Worm (Caenorhabditis elegans) whole organism, late embryonic: ENCODE results near the gene ctsa-1.1.

Experiments used
- C08G9.2 ChIP-seq: sonication (generic microtip); optimal IDR thresholded peaks from 2 replicates; lab custom pipeline; 2016; ENCODE audit warnings: mild to moderate bottlenecking, missing genetic modification characterization, moderate library complexity, missing compliant biosample characterization
- K02D7.2 ChIP-seq: sonication (generic microtip); optimal IDR thresholded peaks from 2 replicates; lab custom pipeline; 2017; ENCODE audit warnings: mild to moderate bottlenecking, missing genetic modification characterization, missing compliant biosample characterization
- K09A11.1 ChIP-seq: sonication (generic microtip); optimal IDR thresholded peaks from 2 replicates; lab custom pipeline; 2017; ENCODE audit warnings: antibody characterized with exemption, mild to moderate bottlenecking, missing genetic modification characterization, missing compliant biosample characterization; ENCODE audit not compliant: insufficient read depth
- T23F11.4 ChIP-seq: fragments of 200-800 bp; sonication (Bioruptor generic); optimal IDR thresholded peaks from 2 replicates; lab custom pipeline; 2018; ENCODE audit warnings: mild to moderate bottlenecking, missing genetic modification characterization, missing compliant biosample characterization
- Y22D7AL.16 ChIP-seq: sonication (generic microtip); optimal IDR thresholded peaks from 2 replicates; lab custom pipeline; 2016; ENCODE audit warnings: missing genetic modification characterization, missing compliant biosample characterization
- ahr-1 ChIP-seq: sonication (generic microtip); optimal IDR thresholded peaks from 2 replicates; lab custom pipeline; 2016; ENCODE audit warnings: missing genetic modification characterization, missing compliant biosample characterization
- ama-1 ChIP-seq: fragments of 150-350 bp; optimal IDR thresholded peaks from 2 replicates; lab custom pipeline; 2014
- ceh-18 ChIP-seq: sonication (generic microtip); optimal IDR thresholded peaks from 2 replicates; lab custom pipeline; 2016; ENCODE audit warnings: missing genetic modification characterization, missing compliant biosample characterization
- ceh-2 ChIP-seq: sonication (generic microtip); optimal IDR thresholded peaks from 2 replicates; lab custom pipeline; 2016; ENCODE audit warnings: missing genotype, missing genetic modification characterization, missing compliant biosample characterization
- ceh-22 ChIP-seq: sonication (generic microtip); optimal IDR thresholded peaks from 2 replicates; lab custom pipeline; 2017; ENCODE audit warnings: missing biosample characterization, missing genetic modification characterization
- ceh-24 ChIP-seq: sonication (generic microtip); optimal IDR thresholded peaks from 2 replicates; lab custom pipeline; 2016; ENCODE audit warnings: mild to moderate bottlenecking, missing genetic modification characterization, missing compliant biosample characterization
- ceh-34 ChIP-seq: sonication (generic microtip); optimal IDR thresholded peaks from 2 replicates; lab custom pipeline; 2016; ENCODE audit warnings: mild to moderate bottlenecking, missing genetic modification characterization, missing compliant biosample characterization
- ceh-45 ChIP-seq: fragments of 200-800 bp; sonication (Bioruptor generic); IDR thresholded peaks from 2 replicates; pipeline ENCODE4 v1.3.6; 2022; ENCODE audit warnings: missing genetic modification reagents, missing genetic modification characterization, missing compliant biosample characterization
- ceh-48 ChIP-seq: sonication (generic microtip); optimal IDR thresholded peaks from 2 replicates; lab custom pipeline; 2016; ENCODE audit warnings: missing genetic modification characterization, inconsistent platforms, missing compliant biosample characterization
- ceh-6 ChIP-seq: fragments of 200-800 bp; sonication (Bioruptor generic); optimal IDR thresholded peaks from 2 replicates; lab custom pipeline; 2018; ENCODE audit warnings: mild to moderate bottlenecking, missing genetic modification characterization, missing compliant biosample characterization
- ceh-9 ChIP-seq: sonication (generic microtip); optimal IDR thresholded peaks from 2 replicates; lab custom pipeline; 2016; ENCODE audit warnings: mild to moderate bottlenecking, missing genetic modification characterization, inconsistent platforms, missing compliant biosample characterization
- che-1 ChIP-seq: sonication (generic microtip); optimal IDR thresholded peaks from 2 replicates; lab custom pipeline; 2016; ENCODE audit warnings: mild to moderate bottlenecking, missing genetic modification characterization, missing compliant biosample characterization
- dmd-4 ChIP-seq: sonication (generic microtip); optimal IDR thresholded peaks from 2 replicates; lab custom pipeline; 2016; ENCODE audit warnings: borderline replicate concordance, missing genetic modification characterization, missing compliant biosample characterization
- dve-1 ChIP-seq: sonication (generic microtip); optimal IDR thresholded peaks from 2 replicates; lab custom pipeline; 2017; ENCODE audit warnings: antibody characterized with exemption, mild to moderate bottlenecking, missing genetic modification characterization, missing compliant biosample characterization
- ets-4 ChIP-seq: sonication (generic microtip); optimal IDR thresholded peaks from 2 replicates; lab custom pipeline; 2016; ENCODE audit warnings: missing genetic modification characterization, missing compliant biosample characterization
- fkh-10 ChIP-seq: fragments of 150-350 bp; optimal IDR thresholded peaks from 2 replicates; lab custom pipeline; 2014; ENCODE audit warnings: missing biosample characterization, missing genetic modification reagents, missing genetic modification characterization
- fkh-6 ChIP-seq: sonication (generic microtip); optimal IDR thresholded peaks from 2 replicates; lab custom pipeline; 2016; ENCODE audit warnings: missing genetic modification characterization, missing compliant biosample characterization
- hlh-15 ChIP-seq: sonication (generic microtip); optimal IDR thresholded peaks from 2 replicates; lab custom pipeline; 2016; ENCODE audit warnings: missing genetic modification characterization, missing compliant biosample characterization
- hlh-30 ChIP-seq: sonication (generic microtip); optimal IDR thresholded peaks from 2 replicates; lab custom pipeline; 2017; ENCODE audit warnings: antibody characterized with exemption, missing genetic modification characterization, missing compliant biosample characterization; ENCODE audit not compliant: insufficient read depth
- lin-11 ChIP-seq: fragments of 200-800 bp; sonication (Bioruptor generic); optimal IDR thresholded peaks from 2 replicates; lab custom pipeline; 2018; ENCODE audit warnings: mild to moderate bottlenecking, missing genetic modification characterization, missing compliant biosample characterization
- madf-2 ChIP-seq: sonication (generic microtip); optimal IDR thresholded peaks from 2 replicates; lab custom pipeline; 2017; ENCODE audit warnings: missing genetic modification characterization, missing compliant biosample characterization
- mec-3 ChIP-seq: sonication (generic microtip); optimal IDR thresholded peaks from 2 replicates; lab custom pipeline; 2016; ENCODE audit warnings: borderline replicate concordance, missing genetic modification characterization, missing compliant biosample characterization
- nhr-11 ChIP-seq: fragments of 150-350 bp; optimal IDR thresholded peaks from 2 replicates; lab custom pipeline; 2014; ENCODE audit warnings: missing biosample characterization, missing genetic modification characterization
- nhr-232 ChIP-seq: sonication (generic microtip); optimal IDR thresholded peaks from 2 replicates; lab custom pipeline; 2016; ENCODE audit warnings: missing genetic modification characterization, missing compliant biosample characterization
- odd-2 ChIP-seq: sonication (generic microtip); optimal IDR thresholded peaks from 2 replicates; lab custom pipeline; 2017; ENCODE audit warnings: antibody characterized with exemption, mild to moderate bottlenecking, missing genetic modification characterization, missing compliant biosample characterization
- pat-9 ChIP-seq: fragments of 200-800 bp; sonication (Bioruptor generic); optimal IDR thresholded peaks from 2 replicates; lab custom pipeline; 2018; ENCODE audit warnings: mild to moderate bottlenecking, missing genetic modification characterization, moderate library complexity, missing compliant biosample characterization
- pha-4 ChIP-seq: fragments of 150-350 bp; optimal IDR thresholded peaks from 2 replicates; lab custom pipeline; 2018; ENCODE audit warnings: missing biosample characterization, missing genetic modification reagents, missing genetic modification characterization
- pqm-1 ChIP-seq: sonication (generic microtip); optimal IDR thresholded peaks from 2 replicates; lab custom pipeline; 2016; ENCODE audit warnings: missing genetic modification characterization, missing compliant biosample characterization
- ref-2 ChIP-seq: sonication (generic microtip); optimal IDR thresholded peaks from 2 replicates; lab custom pipeline; 2016; ENCODE audit warnings: missing genetic modification characterization, missing compliant biosample characterization
- rnt-1 ChIP-seq: sonication (generic microtip); optimal IDR thresholded peaks from 2 replicates; lab custom pipeline; 2016; ENCODE audit warnings: missing genetic modification characterization, missing compliant biosample characterization
- sox-2 ChIP-seq: fragments of 200-800 bp; sonication (Bioruptor generic); IDR thresholded peaks from 2 replicates; pipeline ENCODE4 v1.3.6; 2022; ENCODE audit warnings: missing genetic modification reagents, missing genetic modification characterization, missing compliant biosample characterization
- tbx-7 ChIP-seq: sonication (generic microtip); optimal IDR thresholded peaks from 2 replicates; lab custom pipeline; 2016; ENCODE audit warnings: missing genotype, missing genetic modification characterization, missing compliant biosample characterization
- ttx-3 ChIP-seq: sonication (generic microtip); optimal IDR thresholded peaks from 2 replicates; lab custom pipeline; 2016; ENCODE audit warnings: missing genetic modification reagents, missing genetic modification characterization, missing compliant biosample characterization
- unc-42 ChIP-seq: sonication (generic microtip); optimal IDR thresholded peaks from 2 replicates; lab custom pipeline; 2016; ENCODE audit warnings: missing genotype, missing genetic modification characterization, missing compliant biosample characterization
- unc-86 ChIP-seq: sonication (generic microtip); optimal IDR thresholded peaks from 2 replicates; lab custom pipeline; 2016; ENCODE audit warnings: missing genetic modification characterization, missing compliant biosample characterization

Gene ctsa-1.1

DNA sequence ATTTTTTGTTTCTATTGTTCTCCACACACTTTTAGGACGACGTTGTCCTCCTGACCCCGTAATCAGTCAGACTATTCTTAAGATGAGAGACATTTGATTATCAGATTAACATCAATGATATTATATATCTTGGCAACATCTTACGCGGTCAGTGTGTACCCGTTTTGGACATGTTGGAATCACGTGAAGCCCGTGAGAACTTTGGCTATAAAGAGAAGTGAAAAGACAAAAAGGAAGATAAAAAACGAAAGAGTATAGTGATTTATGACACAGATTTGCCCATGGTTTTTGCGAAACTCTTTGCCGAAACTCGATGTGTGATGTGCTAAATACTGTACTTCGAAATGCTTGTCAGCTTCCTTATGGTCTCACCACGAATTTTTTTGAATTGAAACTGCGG is 7.8 kb downstream of the ctsa-1.1 start:
- TF ChIP-seq dve-1 (tag; lab: Kevin White, UChicago) (no peak), mec-3 (no peak), ceh-24 (tag; lab: Kevin White, UChicago) (no peak), ceh-6 (GFP tag; lab: Kevin White, UChicago) (no peak), madf-2 (tag; lab: Kevin White, UChicago) (no peak), fkh-10 (no peak), ceh-2 (tag; lab: Kevin White, UChicago) (no peak), pat-9 (tag; lab: Kevin White, UChicago) (no peak), unc-42 (tag; lab: Kevin White, UChicago) (no peak), fkh-6 (tag; lab: Kevin White, UChicago) (no peak), nhr-232 (no peak), ref-2 (tag; lab: Kevin White, UChicago) (no peak), pqm-1 (tag; lab: Kevin White, UChicago) (no peak), che-1 (tag; lab: Kevin White, UChicago) (no peak), rnt-1 (no peak), ttx-3 (tag; lab: Kevin White, UChicago) (no peak), ets-4 (no peak), ceh-18 (tag; lab: Kevin White, UChicago) (no peak), odd-2 (tag; lab: Kevin White, UChicago) (no peak)
- TF ChIP-seq, all 69 proteins: peak for 0

DNA sequence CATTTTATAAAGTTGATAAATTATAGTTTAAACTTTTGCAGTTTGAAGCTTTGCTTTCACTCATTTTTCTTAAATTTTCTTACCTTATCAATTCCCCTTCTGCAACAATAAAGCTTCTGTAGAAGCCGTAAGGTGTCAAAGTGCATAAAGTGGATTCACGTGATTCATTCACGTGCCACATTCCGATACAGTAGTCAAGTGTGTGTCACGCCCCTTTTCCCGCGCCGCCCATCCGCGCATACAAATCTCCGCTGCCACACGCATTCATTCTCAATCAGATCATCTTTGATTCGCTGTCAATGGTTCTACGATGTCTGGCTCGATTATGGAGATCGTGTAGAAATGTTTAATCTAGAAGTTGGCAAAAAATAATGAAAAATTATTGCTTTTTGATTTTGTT is 9.6 kb downstream of the ctsa-1.1 start:
- TF ChIP-seq K09A11.1 (no peak), hlh-30 (tag; lab: Kevin White, UChicago) (peak; percentile 22)

DNA sequence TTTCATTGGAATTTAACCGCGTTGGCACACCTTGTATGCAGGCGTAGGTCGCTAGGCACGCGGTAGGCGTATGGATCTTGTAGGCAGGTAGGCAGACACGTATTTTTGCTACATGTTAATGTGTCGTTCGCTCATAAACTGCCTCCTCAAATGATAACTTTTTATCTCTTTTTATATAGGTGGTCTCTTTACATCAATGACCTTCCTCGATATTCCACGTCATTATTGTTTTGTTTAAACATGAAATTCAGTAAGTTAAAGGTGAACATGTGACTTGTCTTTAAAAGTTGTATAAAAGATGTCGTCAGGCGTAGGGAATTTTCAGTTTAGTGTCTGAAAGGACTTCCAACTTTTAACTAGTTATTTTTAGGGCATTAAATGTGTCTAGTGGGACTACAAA is 10.2 kb downstream of the ctsa-1.1 start:
- no peak for TF ChIP-seq lin-11
- no peak for TF ChIP-seq dmd-4 (tag; lab: Kevin White, UChicago)
- TF ChIP-seq unc-86 (tag; lab: Kevin White, UChicago), result no peak
- no peak for TF ChIP-seq ceh-24 (tag; lab: Kevin White, UChicago)
- TF ChIP-seq tbx-7 (tag; lab: Kevin White, UChicago), result no peak
- no peak for TF ChIP-seq fkh-6 (tag; lab: Kevin White, UChicago)
- TF ChIP-seq ceh-18 (tag; lab: Kevin White, UChicago), result no peak
- TF ChIP-seq ceh-6 (GFP tag; lab: Kevin White, UChicago), result no peak
- TF ChIP-seq pqm-1 (tag; lab: Kevin White, UChicago), result no peak
- TF ChIP-seq nhr-11 (tag; lab: Kevin White, UChicago), result no peak
- no peak for TF ChIP-seq ama-1 (lab: Kevin White, UChicago)

DNA sequence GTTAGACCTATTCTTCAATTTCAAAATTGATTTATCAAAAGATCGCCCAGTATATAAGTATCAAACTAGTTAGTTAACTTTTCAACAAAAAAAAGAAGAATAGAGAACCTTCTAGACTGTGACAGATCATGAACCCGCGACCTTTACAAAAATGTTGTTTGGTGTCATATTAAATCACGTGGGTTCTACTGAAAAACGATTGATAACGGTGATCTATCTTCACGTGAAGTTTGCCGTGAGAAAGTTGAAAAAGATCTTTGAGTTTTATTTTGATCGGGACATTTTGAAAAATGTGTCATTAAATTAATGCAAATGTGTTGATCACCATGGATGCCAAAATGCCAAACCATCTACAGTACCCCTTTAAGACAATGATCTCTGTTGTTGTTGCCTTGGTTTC is 10.9 kb downstream of the ctsa-1.1 start:
- TF ChIP-seq hlh-15 (no peak), ahr-1 (tag; lab: Kevin White, UChicago) (no peak), ceh-22 (no peak), ceh-45 (GFP tag; lab: Robert Waterston, UW) (no peak), dve-1 (tag; lab: Kevin White, UChicago) (no peak), T23F11.4 (no peak), ceh-9 (no peak), K02D7.2 (tag; lab: Kevin White, UChicago) (no peak), Y22D7AL.16 (no peak), pha-4 (tag; lab: Kevin White, UChicago) (no peak), ceh-48 (no peak), C08G9.2 (no peak), nhr-232 (no peak), ceh-34 (tag; lab: Kevin White, UChicago) (no peak), sox-2 (GFP tag; lab: Robert Waterston, UW) (no peak)
- TF ChIP-seq, all 69 proteins: peak for 0
